Fruit fly (Drosophila melanogaster) whole organism, embryonic: ENCODE data around the gene Roc1b.
A peak's percentile ranks its signal among the peaks of the same experiment; 100 is the strongest.

Experiments
- Atf6 ChIP-seq: fragments of 200-800 bp; sonication (Bioruptor generic); IDR thresholded peaks from 2 replicates; pipeline ENCODE4 v1.3.6; 2022; ENCODE audit warnings: missing biosample characterization, missing genetic modification characterization
- B-H2 ChIP-seq: fragments of 200-800 bp; sonication (Bioruptor generic); optimal IDR thresholded peaks from 2 replicates; lab custom pipeline; 2018; ENCODE audit warnings: missing biosample characterization, mild to moderate bottlenecking, missing genetic modification characterization
- BtbVII ChIP-seq: fragments of 200-800 bp; sonication (Bioruptor generic); optimal IDR thresholded peaks from 3 replicates; lab custom pipeline; 2017; ENCODE audit warnings: missing biosample characterization, mild to moderate bottlenecking, missing genetic modification characterization
- CG10654 ChIP-seq: fragments of 200-800 bp; sonication (Bioruptor generic); optimal IDR thresholded peaks from 2 replicates; lab custom pipeline; 2016; ENCODE audit warnings: missing biosample characterization, missing genetic modification characterization
- CG12071 ChIP-seq: fragments of 200-800 bp; sonication (Bioruptor generic); optimal IDR thresholded peaks from 3 replicates; lab custom pipeline; 2018; ENCODE audit warnings: missing biosample characterization, mild to moderate bottlenecking, missing genetic modification characterization
- CG12236 ChIP-seq: fragments of 200-800 bp; sonication (Bioruptor generic); optimal IDR thresholded peaks from 2 replicates; lab custom pipeline; 2016; ENCODE audit warnings: missing biosample characterization, missing genetic modification characterization
- CG14710 ChIP-seq: fragments of 200-800 bp; sonication (Bioruptor generic); optimal IDR thresholded peaks from 3 replicates; lab custom pipeline; 2019; ENCODE audit warnings: missing biosample characterization, mild to moderate bottlenecking, missing genetic modification characterization, moderate library complexity
- CG1603 ChIP-seq: fragments of 200-800 bp; sonication (Bioruptor generic); optimal IDR thresholded peaks from 2 replicates; lab custom pipeline; 2019; ENCODE audit warnings: missing biosample characterization, mild to moderate bottlenecking, missing genetic modification characterization, moderate library complexity
- CG16863 ChIP-seq: fragments of 200-800 bp; sonication (Bioruptor generic); optimal IDR thresholded peaks from 3 replicates; lab custom pipeline; 2016; ENCODE audit warnings: missing biosample characterization, missing genetic modification characterization
- CG2678 ChIP-seq: fragments of 200-800 bp; sonication (Bioruptor generic); optimal IDR thresholded peaks from 3 replicates; lab custom pipeline; 2019; ENCODE audit warnings: missing biosample characterization, mild to moderate bottlenecking, missing genetic modification characterization, moderate library complexity
- CG3065 ChIP-seq: fragments of 200-800 bp; sonication (Bioruptor generic); optimal IDR thresholded peaks from 2 replicates; lab custom pipeline; 2016; ENCODE audit warnings: missing biosample characterization, missing genetic modification characterization
- CG31388 ChIP-seq: fragments of 200-800 bp; sonication (Bioruptor generic); optimal IDR thresholded peaks from 2 replicates; lab custom pipeline; 2016; ENCODE audit warnings: missing biosample characterization, missing genetic modification characterization
- CG3726 ChIP-seq: fragments of 200-800 bp; sonication (Bioruptor generic); IDR thresholded peaks from 3 replicates; pipeline ENCODE4, ENCODE4 v1.3.6; 2022; ENCODE audit warnings: missing biosample characterization, missing genetic modification characterization
- CG4328 ChIP-seq: fragments of 200-800 bp; sonication (Bioruptor generic); optimal IDR thresholded peaks from 3 replicates; lab custom pipeline; 2017; ENCODE audit warnings: missing biosample characterization, missing genetic modification reagents, missing genetic modification characterization
- CG6654 ChIP-seq: fragments of 200-800 bp; sonication (Bioruptor generic); optimal IDR thresholded peaks from 2 replicates; lab custom pipeline; 2017; ENCODE audit warnings: missing biosample characterization, mild to moderate bottlenecking, missing genetic modification characterization
- CG7786 ChIP-seq: fragments of 200-800 bp; sonication (Bioruptor generic); optimal IDR thresholded peaks from 2 replicates; lab custom pipeline; 2016; ENCODE audit warnings: missing biosample characterization, missing genetic modification characterization
- CG8924 ChIP-seq: fragments of 200-800 bp; optimal IDR thresholded peaks from 3 replicates; lab custom pipeline; 2019; ENCODE audit warnings: missing biosample characterization, mild to moderate bottlenecking, missing genetic modification characterization, moderate library complexity
- Dbx ChIP-seq: fragments of 200-800 bp; sonication (Bioruptor generic); IDR thresholded peaks from 3 replicates; pipeline ENCODE4 v1.3.6; 2022; ENCODE audit warnings: missing biosample characterization, missing genetic modification characterization
- Dll ChIP-seq: fragments of 200-800 bp; sonication (Bioruptor generic); IDR thresholded peaks from 4 replicates; pipeline ENCODE4 v1.3.6; 2022; ENCODE audit warnings: missing biosample characterization, missing genetic modification characterization; ENCODE audit not compliant: partially characterized antibody
- Fer2 ChIP-seq: fragments of 200-800 bp; sonication (Bioruptor generic); optimal IDR thresholded peaks from 2 replicates; lab custom pipeline; 2018; ENCODE audit warnings: missing biosample characterization, mild to moderate bottlenecking, missing genetic modification characterization, moderate library complexity
- HHEX ChIP-seq: fragments of 200-800 bp; sonication (Bioruptor generic); optimal IDR thresholded peaks from 3 replicates; lab custom pipeline; 2017; ENCODE audit warnings: missing biosample characterization, mild to moderate bottlenecking, missing genetic modification characterization, missing genetic modification reagents
- HLHmδ ChIP-seq: fragments of 200-800 bp; sonication (Bioruptor generic); optimal IDR thresholded peaks from 2 replicates; lab custom pipeline; 2018; ENCODE audit warnings: missing biosample characterization, mild to moderate bottlenecking, missing genetic modification characterization, moderate library complexity
- Hand ChIP-seq: fragments of 200-800 bp; sonication (Bioruptor generic); optimal IDR thresholded peaks from 2 replicates; lab custom pipeline; 2017; ENCODE audit warnings: mild to moderate bottlenecking, missing biosample characterization, missing genetic modification reagents, missing genetic modification characterization
- Hey ChIP-seq: fragments of 200-800 bp; sonication (Bioruptor generic); optimal IDR thresholded peaks from 3 replicates; lab custom pipeline; 2018; ENCODE audit warnings: missing biosample characterization, mild to moderate bottlenecking, missing genetic modification characterization
- Lhr ChIP-seq: fragments of 200-800 bp; sonication (Bioruptor generic); optimal IDR thresholded peaks from 3 replicates; lab custom pipeline; 2017; ENCODE audit warnings: mild to moderate bottlenecking, missing biosample characterization, missing genetic modification reagents, missing genetic modification characterization
- MBD-R2 ChIP-seq: fragments of 200-800 bp; sonication (Bioruptor generic); IDR thresholded peaks from 2 replicates; pipeline ENCODE4 v1.3.6; 2022; ENCODE audit warnings: missing biosample characterization, missing genetic modification characterization
- NfI ChIP-seq: fragments of 200-800 bp; sonication (Bioruptor generic); optimal IDR thresholded peaks from 3 replicates; lab custom pipeline; 2018; ENCODE audit warnings: missing biosample characterization, mild to moderate bottlenecking, missing genetic modification characterization, moderate library complexity
- Six4 ChIP-seq: fragments of 200-800 bp; sonication (Bioruptor generic); optimal IDR thresholded peaks from 2 replicates; lab custom pipeline; 2016; ENCODE audit warnings: missing biosample characterization, missing genetic modification characterization
- Usf ChIP-seq: fragments of 200-800 bp; sonication (Bioruptor generic); optimal IDR thresholded peaks from 2 replicates; lab custom pipeline; 2017; ENCODE audit warnings: missing genotype, missing biosample characterization, missing genetic modification characterization
- Xrp1 ChIP-seq: fragments of 200-800 bp; sonication (Bioruptor generic); IDR thresholded peaks from 2 replicates; pipeline ENCODE4 v1.3.6; 2022; ENCODE audit warnings: missing biosample characterization, missing genetic modification characterization
- bab2 ChIP-seq: fragments of 200-800 bp; sonication (Bioruptor generic); optimal IDR thresholded peaks from 2 replicates; lab custom pipeline; 2016; ENCODE audit warnings: missing biosample characterization, missing genetic modification characterization
- bsh ChIP-seq, 2 experiments: fragments of 200-800 bp; sonication (Bioruptor generic); optimal IDR thresholded peaks; 2 replicates each; lab custom pipeline; 2017 to 2018; ENCODE audit warnings: mild to moderate bottlenecking in 2 of 2, missing biosample characterization in 2 of 2, missing genetic modification characterization in 2 of 2, moderate library complexity in 1 of 2
- esg ChIP-seq: fragments of 200-800 bp; sonication (Bioruptor generic); conservative IDR thresholded peaks from 2 replicates; pipeline ENCODE4 v1.3.6; 2022; ENCODE audit warnings: missing biosample characterization, missing genetic modification characterization
- gro ChIP-seq: fragments of 200-800 bp; sonication (Bioruptor generic); optimal IDR thresholded peaks from 2 replicates; lab custom pipeline; 2016; ENCODE audit warnings: missing biosample characterization, missing genetic modification characterization
- hbn ChIP-seq: fragments of 200-800 bp; sonication (Bioruptor generic); IDR thresholded peaks from 2 replicates; pipeline ENCODE4 v1.3.6; 2022; ENCODE audit warnings: missing biosample characterization, missing genetic modification characterization; ENCODE audit not compliant: partially characterized antibody
- jing ChIP-seq: fragments of 200-800 bp; sonication (Bioruptor generic); optimal IDR thresholded peaks from 2 replicates; lab custom pipeline; 2018; ENCODE audit warnings: missing biosample characterization, mild to moderate bottlenecking, missing genetic modification characterization
- jumu ChIP-seq: fragments of 200-800 bp; sonication (Bioruptor generic); optimal IDR thresholded peaks from 3 replicates; lab custom pipeline; 2016; ENCODE audit warnings: missing biosample characterization, missing genetic modification characterization
- pan ChIP-seq, 4 experiments: fragments of >200 bp in 3 of 4; fragments of 200-800 bp in 1 of 4; sonication (Bioruptor generic) in 1 of 4; optimal IDR thresholded peaks in 3 of 4; IDR thresholded peaks in 1 of 4; 2 replicates each; pipeline versions ENCODE4 v1.3.6 to Lab custom; 2017 to 2022; ENCODE audit warnings: missing biosample characterization in 2 of 4, missing genetic modification characterization in 2 of 4, mixed read lengths in 1 of 4
- peb ChIP-seq: fragments of 200-800 bp; sonication (Bioruptor generic); IDR thresholded peaks from 2 replicates; pipeline ENCODE4 v1.3.6; 2022; ENCODE audit warnings: missing biosample characterization, missing genetic modification characterization
- pho ChIP-seq: fragments of 200-800 bp; sonication (Bioruptor generic); optimal IDR thresholded peaks from 2 replicates; lab custom pipeline; 2016; ENCODE audit warnings: missing biosample characterization, missing genetic modification characterization
- ranshi ChIP-seq: fragments of 200-800 bp; sonication (Bioruptor generic); IDR thresholded peaks from 2 replicates; pipeline ENCODE4 v1.3.6; 2022; ENCODE audit warnings: missing biosample characterization, missing genetic modification characterization
- sqz ChIP-seq: fragments of 200-800 bp; sonication (Bioruptor generic); optimal IDR thresholded peaks from 3 replicates; lab custom pipeline; 2018; ENCODE audit warnings: missing biosample characterization, mild to moderate bottlenecking, missing genetic modification characterization
- sr ChIP-seq: fragments of 200-800 bp; sonication (Bioruptor generic); IDR thresholded peaks from 3 replicates; pipeline ENCODE4 v1.3.6; 2022; ENCODE audit warnings: missing biosample characterization, missing genetic modification characterization
- stc ChIP-seq: fragments of 200-800 bp; sonication (Bioruptor generic); IDR thresholded peaks from 2 replicates; pipeline ENCODE4 v1.3.6; 2022; ENCODE audit warnings: missing biosample characterization, missing genetic modification characterization
- tap ChIP-seq: fragments of 200-800 bp; optimal IDR thresholded peaks from 3 replicates; lab custom pipeline; 2019; ENCODE audit warnings: missing biosample characterization, mild to moderate bottlenecking, missing genetic modification characterization, moderate library complexity
- trh ChIP-seq: fragments of 200-800 bp; sonication (Bioruptor generic); optimal IDR thresholded peaks from 2 replicates; lab custom pipeline; 2016; ENCODE audit warnings: missing biosample characterization, missing genetic modification characterization

The Roc1b gene

DNA sequence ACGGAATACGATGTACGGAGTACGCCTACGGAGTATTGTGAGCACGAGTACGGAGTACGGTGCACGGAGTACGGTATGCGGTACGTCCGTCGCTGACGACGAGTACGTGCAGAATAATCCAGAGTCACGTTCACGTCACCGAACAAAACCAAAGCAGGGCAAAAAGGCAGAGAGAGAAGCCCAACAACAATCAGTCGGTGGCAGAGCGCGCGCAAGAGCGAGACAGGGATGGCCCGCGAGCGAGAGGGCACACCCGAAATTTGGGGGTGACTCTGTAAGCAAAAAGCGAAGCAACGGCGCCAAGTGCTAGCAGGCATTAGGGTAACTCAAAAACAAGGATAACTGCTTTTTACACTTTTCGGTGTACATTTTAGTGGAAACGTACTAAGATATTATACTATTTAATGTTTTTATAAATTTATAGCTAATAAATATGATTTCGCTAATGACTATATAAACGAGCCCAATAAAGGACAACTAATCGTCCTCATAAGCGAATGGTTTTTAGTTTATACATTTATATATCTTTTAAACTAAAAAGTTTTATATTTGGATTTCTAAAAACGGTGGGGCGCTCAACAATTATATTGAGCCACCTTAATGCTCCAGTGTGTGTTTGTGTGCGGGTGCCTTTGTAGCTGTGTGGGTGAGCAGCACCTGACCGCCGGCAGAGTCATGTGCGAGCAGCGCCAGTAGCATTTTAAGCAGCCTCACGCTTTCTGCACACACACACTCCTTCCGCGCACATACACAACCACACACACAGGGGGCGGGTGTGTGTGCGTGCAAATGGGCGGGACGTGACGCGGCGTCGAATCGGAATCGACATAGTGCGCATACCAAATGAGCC is 19.7 kb downstream of the Roc1b start (continued):
- TF ChIP-seq Atf6 (peak; percentile 74), MBD-R2 (peak; percentile 48; the same call in 1 of the 2 replicates), CG2678 (tag; lab: Kevin White, UChicago) (peak; percentile 97), sr (GFP tag; lab: Robert Waterston, UW) (no peak), Hand (peak; percentile 94), CG10654 (GFP tag; lab: Kevin White, UChicago) (peak; percentile 73), CG16863 (no peak), CG4328 (GFP tag; lab: Kevin White, UChicago) (peak; percentile 91), bab2 (GFP tag; lab: Kevin White, UChicago) (peak; percentile 9), gro (GFP tag; lab: Kevin White, UChicago) (no peak), Usf (GFP tag; lab: Kevin White, UChicago) (peak; percentile 75), CG3065 (peak; percentile 21), hbn (no peak), sqz (GFP tag; lab: Kevin White, UChicago) (peak; percentile 78), jing (no peak), CG8924 (tag; lab: Kevin White, UChicago) (peak; percentile 95), CG31388 (GFP tag; lab: Kevin White, UChicago) (no peak), bsh (GFP tag; optimal IDR thresholded peaks at IDR 0.05; lab: Kevin White, UChicago) (peak in 1 of 2 experiments; percentile 94), HLHmδ (peak; percentile 41), CG12236 (GFP tag; lab: Kevin White, UChicago) (no peak), Dll (GFP tag; lab: Robert Waterston, UW) (no peak), Hey (tag; lab: Kevin White, UChicago) (no peak), pho (no peak), CG1603 (tag; lab: Kevin White, UChicago) (peak; percentile 39), CG14710 (tag; lab: Kevin White, UChicago) (peak; percentile 94), pan (optimal IDR thresholded peaks at IDR 0.05; lab: Kevin White, UChicago) (no peak), pan (GFP tag; optimal IDR thresholded peaks at IDR 0.05 in 1 of 2, IDR thresholded peaks at IDR 0.05 in 1 of 2) (peak in 1 of 2 experiments; percentile 85), esg (GFP tag; lab: Robert Waterston, UW) (peak; percentile 65; the same call in 1 of the 2 replicates), B-H2 (GFP tag; lab: Kevin White, UChicago) (peak; percentile 89), peb (GFP tag; lab: Robert Waterston, UW) (peak; percentile 40; the same call in 1 of the 2 replicates), tap (peak; percentile 87), ranshi (GFP tag; lab: Robert Waterston, UW) (peak; percentile 78), NfI (GFP tag; lab: Kevin White, UChicago) (peak; percentile 91), Fer2 (tag; lab: Kevin White, UChicago) (peak; percentile 89), Xrp1 (GFP tag; lab: Robert Waterston, UW) (peak; percentile 88), CG7786 (GFP tag; lab: Kevin White, UChicago) (no peak), Dbx (peak; percentile 71; the same call in 2 of the 3 replicates), HHEX (GFP tag; lab: Kevin White, UChicago) (peak; percentile 93), CG3726 (GFP tag; lab: Robert Waterston, UW) (peak; percentile 63; the same call in 2 of the 3 replicates), Six4 (GFP tag; lab: Kevin White, UChicago) (peak; percentile 76), trh (GFP tag; lab: Kevin White, UChicago) (peak; percentile 33), CG6654 (peak; percentile 81), Lhr (GFP tag; lab: Kevin White, UChicago) (peak; percentile 75), jumu (GFP tag; lab: Kevin White, UChicago) (no peak), stc (GFP tag; lab: Robert Waterston, UW) (peak; percentile 78), CG12071 (GFP tag; lab: Kevin White, UChicago) (peak; percentile 44), BtbVII (GFP tag; lab: Kevin White, UChicago) (peak; percentile 96)
